Fruit fly (Drosophila melanogaster) whole organism, embryonic: ENCODE measurements around the gene Cyfip.

Source experiments
- Bgb ChIP-seq: fragments of 200-800 bp; sonication (Bioruptor generic); IDR thresholded peaks from 2 replicates; pipeline ENCODE4 v1.3.6; 2022; ENCODE audit warnings: missing biosample characterization, missing genetic modification characterization; ENCODE audit not compliant: partially characterized antibody
- CG10654 ChIP-seq: fragments of 200-800 bp; sonication (Bioruptor generic); optimal IDR thresholded peaks from 2 replicates; lab custom pipeline; 2016; ENCODE audit warnings: missing biosample characterization, missing genetic modification characterization
- CG10979 ChIP-seq: fragments of 200-800 bp; sonication (Bioruptor generic); optimal IDR thresholded peaks from 2 replicates; lab custom pipeline; 2018; ENCODE audit warnings: missing biosample characterization, mild to moderate bottlenecking, missing genetic modification characterization, moderate library complexity
- CG13287 ChIP-seq: fragments of 200-800 bp; sonication (Bioruptor generic); IDR thresholded peaks from 2 replicates; pipeline ENCODE4 v1.3.6; 2022; ENCODE audit warnings: missing biosample characterization, missing genetic modification characterization; ENCODE audit not compliant: partially characterized antibody
- CG13424 ChIP-seq: fragments of 200-800 bp; sonication (Bioruptor generic); optimal IDR thresholded peaks from 2 replicates; lab custom pipeline; 2019; ENCODE audit warnings: missing biosample characterization, mild to moderate bottlenecking, missing genetic modification characterization, moderate library complexity
- CG13624 ChIP-seq: fragments of 200-800 bp; sonication (Bioruptor generic); optimal IDR thresholded peaks from 2 replicates; lab custom pipeline; 2016; ENCODE audit warnings: missing biosample characterization, missing genetic modification characterization
- CG15601 ChIP-seq: fragments of 200-800 bp; sonication (Bioruptor generic); optimal IDR thresholded peaks from 3 replicates; lab custom pipeline; 2019; ENCODE audit warnings: missing biosample characterization, mild to moderate bottlenecking, missing genetic modification characterization, moderate library complexity
- CG16813 ChIP-seq: fragments of 200-800 bp; sonication (Bioruptor generic); IDR thresholded peaks from 3 replicates; pipeline ENCODE4 v1.3.6; 2022; ENCODE audit warnings: missing biosample characterization, missing genetic modification characterization; ENCODE audit not compliant: partially characterized antibody
- CG17186 ChIP-seq: fragments of 200-800 bp; sonication (Bioruptor generic); optimal IDR thresholded peaks from 3 replicates; lab custom pipeline; 2017; ENCODE audit warnings: missing biosample characterization, missing genetic modification reagents, missing genetic modification characterization
- CG2875 ChIP-seq: fragments of 200-800 bp; sonication (Bioruptor generic); optimal IDR thresholded peaks from 2 replicates; lab custom pipeline; 2017; ENCODE audit warnings: missing biosample characterization, mild to moderate bottlenecking, missing genetic modification characterization, missing genetic modification reagents
- CG32532 ChIP-seq: fragments of 200-800 bp; sonication (Bioruptor generic); IDR thresholded peaks from 2 replicates; pipeline ENCODE4 v1.3.6; 2022; ENCODE audit warnings: missing biosample characterization, missing genetic modification characterization
- CG3847 ChIP-seq: fragments of 200-800 bp; sonication (Bioruptor generic); IDR thresholded peaks from 2 replicates; pipeline ENCODE4 v1.3.6; 2022; ENCODE audit warnings: missing biosample characterization, missing genetic modification characterization
- CG4854 ChIP-seq: fragments of 200-800 bp; sonication (Bioruptor generic); optimal IDR thresholded peaks from 2 replicates; lab custom pipeline; 2016; ENCODE audit warnings: missing biosample characterization, missing genetic modification characterization, inconsistent platforms
- CTCF ChIP-seq: fragments of 200-800 bp; sonication (Bioruptor generic); optimal IDR thresholded peaks from 2 replicates; lab custom pipeline; 2017; ENCODE audit warnings: missing biosample characterization, mild to moderate bottlenecking, missing genetic modification characterization, moderate library complexity
- CoRest ChIP-seq: fragments of 200-800 bp; sonication (Bioruptor generic); optimal IDR thresholded peaks from 3 replicates; lab custom pipeline; 2018; ENCODE audit warnings: missing biosample characterization, mild to moderate bottlenecking, missing genetic modification characterization, moderate library complexity
- Dp ChIP-seq: fragments of 200-800 bp; sonication (Bioruptor generic); optimal IDR thresholded peaks from 2 replicates; lab custom pipeline; 2018; ENCODE audit warnings: missing biosample characterization, mild to moderate bottlenecking, missing genetic modification characterization, moderate library complexity
- Dref ChIP-seq: fragments of 200-800 bp; sonication (Bioruptor generic); IDR thresholded peaks from 2 replicates; pipeline ENCODE4 v1.3.6; 2022; ENCODE audit warnings: missing biosample characterization, missing genetic modification characterization
- E2f2 ChIP-seq: fragments of 200-800 bp; sonication (Bioruptor generic); IDR thresholded peaks from 2 replicates; pipeline ENCODE4 v1.3.6; 2022; ENCODE audit warnings: missing biosample characterization, missing genetic modification characterization
- Ets65A ChIP-seq: fragments of 200-800 bp; sonication (Bioruptor generic); peaks from one replicate; lab custom pipeline; 2016; ENCODE audit warnings: missing biosample characterization, missing genetic modification characterization
- HLH3B ChIP-seq: fragments of 200-800 bp; sonication (Bioruptor generic); IDR thresholded peaks from 2 replicates; pipeline ENCODE4 v1.3.6; 2022; ENCODE audit warnings: missing biosample characterization, missing genetic modification characterization
- MESR4 ChIP-seq: fragments of 200-800 bp; sonication (Bioruptor generic); optimal IDR thresholded peaks from 2 replicates; lab custom pipeline; 2018; ENCODE audit warnings: missing biosample characterization, mild to moderate bottlenecking, missing genetic modification characterization, moderate library complexity
- Mad ChIP-seq: fragments of 200-800 bp; sonication (Bioruptor generic); optimal IDR thresholded peaks from 2 replicates; lab custom pipeline; 2016; ENCODE audit warnings: missing biosample characterization, missing genetic modification characterization
- Max ChIP-seq: fragments of 200-800 bp; sonication (Bioruptor generic); optimal IDR thresholded peaks from 2 replicates; lab custom pipeline; 2016; ENCODE audit warnings: missing biosample characterization, mild to moderate bottlenecking, missing genetic modification characterization
- Med ChIP-seq: fragments of 200-800 bp; sonication (Bioruptor generic); peaks from one replicate; lab custom pipeline; 2016; ENCODE audit warnings: missing biosample characterization, missing genetic modification characterization, mild to moderate bottlenecking, inconsistent platforms, moderate library complexity
- Myb ChIP-seq: fragments of 200-800 bp; sonication (Bioruptor generic); optimal IDR thresholded peaks from 2 replicates; lab custom pipeline; 2016; ENCODE audit warnings: missing biosample characterization, missing genetic modification characterization
- PHDP ChIP-seq: fragments of 200-800 bp; sonication (Bioruptor generic); optimal IDR thresholded peaks from 3 replicates; lab custom pipeline; 2018; ENCODE audit warnings: missing biosample characterization, mild to moderate bottlenecking, missing genetic modification characterization, moderate library complexity
- Pdp1 ChIP-seq, 2 experiments: fragments of 200-800 bp; sonication (Bioruptor generic); optimal IDR thresholded peaks; 3 replicates each; lab custom pipeline; 2016; ENCODE audit warnings: missing biosample characterization in 2 of 2, missing genetic modification characterization in 2 of 2, mild to moderate bottlenecking in 1 of 2, moderate library complexity in 1 of 2
- Rfx ChIP-seq: fragments of 200-800 bp; sonication (Bioruptor generic); IDR thresholded peaks from 2 replicates; pipeline ENCODE4 v1.3.6; 2022; ENCODE audit warnings: missing biosample characterization, missing genetic modification characterization
- ato ChIP-seq: fragments of 200-800 bp; sonication (Bioruptor generic); IDR thresholded peaks from 2 replicates; pipeline ENCODE4 v1.3.6; 2022; ENCODE audit warnings: missing biosample characterization, missing genetic modification characterization; ENCODE audit not compliant: partially characterized antibody
- bsh ChIP-seq, 2 experiments: fragments of 200-800 bp; sonication (Bioruptor generic); optimal IDR thresholded peaks; 2 replicates each; lab custom pipeline; 2017 to 2018; ENCODE audit warnings: mild to moderate bottlenecking in 2 of 2, missing biosample characterization in 2 of 2, missing genetic modification characterization in 2 of 2, moderate library complexity in 1 of 2
- croc ChIP-seq: fragments of 200-800 bp; sonication (Bioruptor generic); conservative IDR thresholded peaks from 3 replicates; pipeline ENCODE4 v1.3.6; 2022; ENCODE audit warnings: missing biosample characterization, missing genetic modification characterization
- crol ChIP-seq: fragments of 200-800 bp; sonication (Bioruptor generic); IDR thresholded peaks from 2 replicates; pipeline ENCODE4 v1.3.6; 2022; ENCODE audit warnings: missing biosample characterization, missing genetic modification characterization
- dmrt11E ChIP-seq: fragments of 200-800 bp; sonication (Bioruptor generic); optimal IDR thresholded peaks from 3 replicates; lab custom pipeline; 2018; ENCODE audit warnings: missing biosample characterization, mild to moderate bottlenecking, missing genetic modification characterization, moderate library complexity
- dpn ChIP-seq, 2 experiments: fragments of 200-800 bp; sonication (Bioruptor generic); optimal IDR thresholded peaks; 3 replicates each; lab custom pipeline; 2016; ENCODE audit warnings: missing biosample characterization in 2 of 2, missing genetic modification characterization in 2 of 2
- exex ChIP-seq: fragments of 200-800 bp; sonication (Bioruptor generic); optimal IDR thresholded peaks from 4 replicates; lab custom pipeline; 2018; ENCODE audit warnings: missing biosample characterization, mild to moderate bottlenecking, missing genetic modification characterization, moderate library complexity
- gce ChIP-seq: fragments of 200-800 bp; sonication (Bioruptor generic); IDR thresholded peaks from 3 replicates; pipeline ENCODE4 v1.3.6; 2022; ENCODE audit warnings: missing biosample characterization, missing genetic modification characterization
- lilli ChIP-seq: fragments of 200-800 bp; sonication (Bioruptor generic); optimal IDR thresholded peaks from 3 replicates; lab custom pipeline; 2016; ENCODE audit warnings: missing biosample characterization, missing genetic modification characterization
- lola ChIP-seq, 3 experiments: fragments of >200 bp in 2 of 3; fragments of 200-800 bp in 1 of 3; sonication (Bioruptor generic) in 1 of 3; optimal IDR thresholded peaks; 2 replicates each; lab custom pipeline; 2017 to 2019; ENCODE audit warnings: missing biosample characterization in 3 of 3, missing genetic modification characterization in 3 of 3, mild to moderate bottlenecking in 1 of 3, moderate library complexity in 1 of 3
- nmo ChIP-seq: fragments of 200-800 bp; sonication (Bioruptor generic); optimal IDR thresholded peaks from 2 replicates; lab custom pipeline; 2018; ENCODE audit warnings: missing biosample characterization, mild to moderate bottlenecking, missing genetic modification characterization, moderate library complexity
- p53 ChIP-seq: fragments of 200-800 bp; sonication (Bioruptor generic); optimal IDR thresholded peaks from 2 replicates; lab custom pipeline; 2016; ENCODE audit warnings: missing biosample characterization, missing genetic modification characterization
- pzg ChIP-seq: fragments of 200-800 bp; sonication (Bioruptor generic); optimal IDR thresholded peaks from 3 replicates; lab custom pipeline; 2018; ENCODE audit warnings: missing biosample characterization, mild to moderate bottlenecking, missing genetic modification characterization, moderate library complexity
- row ChIP-seq: fragments of 200-800 bp; sonication (Bioruptor generic); IDR thresholded peaks from 3 replicates; pipeline ENCODE4 v1.3.6; 2022; ENCODE audit warnings: missing biosample characterization, missing genetic modification characterization
- salm ChIP-seq: fragments of 200-800 bp; sonication (Bioruptor generic); optimal IDR thresholded peaks from 2 replicates; lab custom pipeline; 2018; ENCODE audit warnings: missing biosample characterization, mild to moderate bottlenecking, missing genetic modification characterization
- sna ChIP-seq: fragments of 200-800 bp; sonication (Bioruptor generic); IDR thresholded peaks from 2 replicates; pipeline ENCODE4 v1.3.6; 2022; ENCODE audit warnings: missing biosample characterization, missing genetic modification characterization; ENCODE audit not compliant: partially characterized antibody
- sug ChIP-seq: fragments of 200-800 bp; optimal IDR thresholded peaks from 2 replicates; lab custom pipeline; 2019; ENCODE audit warnings: missing biosample characterization, mild to moderate bottlenecking, missing genetic modification characterization, moderate library complexity
- zf30C ChIP-seq: fragments of 200-800 bp; sonication (Bioruptor generic); optimal IDR thresholded peaks from 3 replicates; lab custom pipeline; 2018; ENCODE audit warnings: missing biosample characterization, mild to moderate bottlenecking, missing genetic modification characterization

Cyfip gene

DNA sequence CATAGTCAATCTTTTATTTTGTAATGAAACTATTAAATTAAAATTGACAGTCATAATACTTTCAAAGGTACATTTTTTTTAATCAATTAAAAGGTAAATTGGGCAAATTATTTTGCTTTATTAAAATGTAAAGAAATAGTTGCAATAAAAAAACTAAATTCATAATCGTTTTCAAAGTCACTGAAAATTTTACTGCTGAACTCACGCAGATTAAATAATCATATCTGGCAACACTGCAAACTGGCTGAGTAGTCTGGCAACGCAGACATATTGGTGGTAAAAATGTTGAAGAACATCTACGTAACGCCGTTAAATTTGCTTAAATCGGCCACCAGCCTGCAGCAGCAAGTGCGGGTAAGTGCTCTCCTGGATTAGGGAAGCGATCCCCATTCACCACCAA is 2.6 kb upstream of the Cyfip start, which contains the start of gene mRpL9 (continued):
- peak; percentile 14 for TF ChIP-seq CG10979 (tag; lab: Kevin White, UChicago)
- peak; percentile 61 for TF ChIP-seq Dp
- TF ChIP-seq Med (GFP tag; lab: Kevin White, UChicago): peak; percentile 78
- peak; percentile 47; the same call in 1 of the 2 replicates for TF ChIP-seq Rfx (GFP tag; lab: Robert Waterston, UW)
- TF ChIP-seq MESR4 (GFP tag; lab: Kevin White, UChicago): peak; percentile 63
- peak in 1 of 2 experiments; percentile 7 for TF ChIP-seq bsh (GFP tag; optimal IDR thresholded peaks at IDR 0.05; lab: Kevin White, UChicago)
- TF ChIP-seq crol (GFP tag; lab: Robert Waterston, UW): no peak
- TF ChIP-seq nmo (GFP tag; lab: Kevin White, UChicago): peak; percentile 34
- peak; percentile 69 for TF ChIP-seq pzg (GFP tag; lab: Kevin White, UChicago)
- TF ChIP-seq PHDP (tag; lab: Kevin White, UChicago): peak; percentile 32
- peak; percentile 22 for TF ChIP-seq Mad
- TF ChIP-seq CG17186 (GFP tag; lab: Kevin White, UChicago): peak; percentile 51
- peak in 1 of 3 experiments; percentile 18 for TF ChIP-seq lola (GFP tag; optimal IDR thresholded peaks at IDR 0.05; lab: Kevin White, UChicago)
- TF ChIP-seq CG32532 (GFP tag; lab: Robert Waterston, UW): peak; percentile 51; the same call in 1 of the 2 replicates
- peak; percentile 9 for TF ChIP-seq CG10654 (GFP tag; lab: Kevin White, UChicago)
- TF ChIP-seq dpn (GFP tag; optimal IDR thresholded peaks at IDR 0.05; lab: Kevin White, UChicago): peak in 1 of 2 experiments; percentile 34
- TF ChIP-seq CTCF (GFP tag; lab: Kevin White, UChicago): peak; percentile 26
- peak; percentile 39 for TF ChIP-seq CoRest
- TF ChIP-seq gce (GFP tag; lab: Robert Waterston, UW): no peak
- TF ChIP-seq salm: no peak
- TF ChIP-seq CG3847 (GFP tag; lab: Robert Waterston, UW): peak; percentile 58
- no peak for TF ChIP-seq CG16813
- TF ChIP-seq Max (GFP tag; lab: Kevin White, UChicago): no peak
- peak; percentile 30 for TF ChIP-seq CG13624 (GFP tag; lab: Kevin White, UChicago)
- TF ChIP-seq E2f2 (GFP tag; lab: Robert Waterston, UW): peak; percentile 70
- TF ChIP-seq row (GFP tag; lab: Robert Waterston, UW): peak; percentile 72
- peak; percentile 10 for TF ChIP-seq zf30C

DNA sequence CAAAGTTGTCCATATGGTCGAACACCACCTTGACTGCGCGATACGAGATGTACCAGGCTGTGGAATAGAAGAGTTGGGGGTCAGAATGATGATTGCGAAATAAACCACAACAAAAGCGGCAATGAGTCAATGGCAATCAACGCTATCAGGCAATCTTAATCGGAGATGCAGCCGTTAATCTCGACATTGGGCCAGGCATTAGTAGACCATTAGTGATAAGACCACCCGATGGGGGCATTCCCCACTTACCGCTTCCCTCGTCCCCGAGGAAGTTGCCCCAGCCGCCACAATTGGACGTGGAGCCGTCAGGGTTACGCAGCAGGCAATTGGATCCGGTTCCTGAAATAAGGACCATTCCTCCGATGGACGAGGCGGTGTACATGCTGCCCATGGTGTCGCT is 6.0 kb downstream of the Cyfip start:
- TF ChIP-seq exex (tag; lab: Kevin White, UChicago): peak; percentile 82
- TF ChIP-seq sug (tag; lab: Kevin White, UChicago): peak; percentile 84
- TF ChIP-seq CG4854 (GFP tag; lab: Kevin White, UChicago): no peak

DNA sequence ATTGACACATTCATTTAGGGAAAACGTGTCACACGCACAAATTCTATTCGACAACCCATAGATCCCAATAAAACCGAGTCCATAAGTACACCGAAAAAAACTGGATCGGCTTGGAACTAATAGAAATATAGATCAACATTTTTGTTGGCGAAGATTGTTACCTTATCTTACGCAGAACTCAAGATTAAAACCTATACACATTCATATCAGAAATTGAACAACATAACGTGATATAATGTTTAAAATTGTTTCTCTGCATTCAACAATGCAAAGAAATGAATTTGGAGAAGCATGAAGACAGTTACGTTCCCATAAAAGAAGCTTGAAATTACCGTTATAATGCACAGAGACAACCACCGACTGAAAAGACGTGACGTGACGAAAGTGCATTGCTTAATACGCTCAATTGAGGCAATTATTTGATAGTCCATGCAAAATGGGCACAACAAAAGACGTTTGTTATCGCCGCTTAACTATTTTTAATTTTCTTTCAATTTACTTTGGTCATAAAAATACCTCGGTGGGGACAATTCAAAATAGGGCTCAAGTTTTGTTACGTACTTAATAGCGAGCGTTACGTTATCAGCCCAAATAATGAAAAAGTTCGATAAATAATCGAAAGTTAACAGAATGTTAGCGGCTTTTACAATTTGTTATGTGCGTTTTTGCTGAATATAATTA is 7.1 kb downstream of the Cyfip start, which contains the start of gene SerRS-m:
Gene SerRS-m (plus strand): TSS at position 616 of the 681 bp plus-strand sequence.
- TF ChIP-seq CG15601 (tag; lab: Kevin White, UChicago) (peak; percentile 33), dmrt11E (peak; percentile 3), CG3847 (GFP tag; lab: Robert Waterston, UW) (no peak), p53 (GFP tag; lab: Kevin White, UChicago) (no peak), Bgb (0 out of 2 replicates have a peak, but pooled peaks have one; percentile 6), CG13424 (tag; lab: Kevin White, UChicago) (peak; percentile 15), Dref (peak; percentile 45), CG2875 (GFP tag; lab: Kevin White, UChicago) (peak; percentile 26), Med (GFP tag; lab: Kevin White, UChicago) (peak; percentile 75), Ets65A (GFP tag; lab: Kevin White, UChicago) (peak; percentile 34), croc (GFP tag; lab: Robert Waterston, UW) (no peak), Dp (peak; percentile 25), CG4854 (GFP tag; lab: Kevin White, UChicago) (no peak), lilli (peak; percentile 11), lola (GFP tag; optimal IDR thresholded peaks at IDR 0.05; lab: Kevin White, UChicago) (peak in 1 of 3 experiments; percentile 9), HLH3B (GFP tag; lab: Robert Waterston, UW) (0 out of 2 replicates have a peak, but pooled peaks have one; percentile 18), ato (GFP tag; lab: Robert Waterston, UW) (no peak), Pdp1 (GFP tag; optimal IDR thresholded peaks at IDR 0.05; lab: Kevin White, UChicago) (peak in 1 of 2 experiments; percentile 13), sna (GFP tag; lab: Robert Waterston, UW) (0 out of 2 replicates have a peak, but pooled peaks have one; percentile 25), CG13287 (GFP tag; lab: Robert Waterston, UW) (peak; percentile 33), Myb (GFP tag; lab: Kevin White, UChicago) (peak; percentile 68)
